Worm (Caenorhabditis elegans) whole organism, L3 larva: ENCODE data around the gene rmh-2.

Experiments
- ZK546.5 ChIP-seq: sonication (generic microtip); optimal IDR thresholded peaks from 2 replicates; lab custom pipeline; 2017; ENCODE audit warnings: missing biosample characterization, missing genetic modification characterization
- ama-1 ChIP-seq: fragments of 150-350 bp; optimal IDR thresholded peaks from 2 replicates; lab custom pipeline; 2018
- ceh-28 ChIP-seq: fragments of 150-350 bp; optimal IDR thresholded peaks from 2 replicates; lab custom pipeline; 2014; ENCODE audit warnings: missing biosample characterization, missing genetic modification reagents, missing genetic modification characterization
- elt-2 ChIP-seq: sonication (generic microtip); optimal IDR thresholded peaks from 2 replicates; lab custom pipeline; 2016; ENCODE audit warnings: missing genetic modification reagents, mild to moderate bottlenecking, missing genetic modification characterization, missing compliant biosample characterization
- fkh-2 ChIP-seq: fragments of 150-350 bp; optimal IDR thresholded peaks from 2 replicates; lab custom pipeline; 2014; ENCODE audit warnings: missing biosample characterization, missing genetic modification reagents, missing genetic modification characterization
- fos-1 ChIP-seq: fragments of 150-350 bp; optimal IDR thresholded peaks from 2 replicates; lab custom pipeline; 2014; ENCODE audit warnings: missing biosample characterization, missing genetic modification characterization
- nhr-11 ChIP-seq: fragments of 150-350 bp; optimal IDR thresholded peaks from 2 replicates; lab custom pipeline; 2014; ENCODE audit warnings: missing biosample characterization, missing genetic modification characterization
- nhr-25 ChIP-seq: sonication (generic microtip); optimal IDR thresholded peaks from 2 replicates; lab custom pipeline; 2017; ENCODE audit warnings: missing biosample characterization, missing genetic modification characterization
- nhr-77 ChIP-seq: fragments of 150-350 bp; optimal IDR thresholded peaks from 2 replicates; lab custom pipeline; 2014; ENCODE audit warnings: missing biosample characterization, missing genetic modification characterization
- pha-4 ChIP-seq: fragments of 150-350 bp; optimal IDR thresholded peaks from 2 replicates; lab custom pipeline; 2014; ENCODE audit warnings: missing biosample characterization, missing genetic modification reagents, missing genetic modification characterization
- pqm-1 ChIP-seq: fragments of 150-350 bp; optimal IDR thresholded peaks from 2 replicates; lab custom pipeline; 2017; ENCODE audit warnings: missing biosample characterization, missing genetic modification characterization, inconsistent platforms
- unc-62 ChIP-seq: fragments of 150-350 bp; sonication (generic microtip); optimal IDR thresholded peaks from 4 replicates; lab custom pipeline; 2014; ENCODE audit warnings: missing biosample characterization, missing genetic modification reagents, missing genetic modification characterization

DNA sequence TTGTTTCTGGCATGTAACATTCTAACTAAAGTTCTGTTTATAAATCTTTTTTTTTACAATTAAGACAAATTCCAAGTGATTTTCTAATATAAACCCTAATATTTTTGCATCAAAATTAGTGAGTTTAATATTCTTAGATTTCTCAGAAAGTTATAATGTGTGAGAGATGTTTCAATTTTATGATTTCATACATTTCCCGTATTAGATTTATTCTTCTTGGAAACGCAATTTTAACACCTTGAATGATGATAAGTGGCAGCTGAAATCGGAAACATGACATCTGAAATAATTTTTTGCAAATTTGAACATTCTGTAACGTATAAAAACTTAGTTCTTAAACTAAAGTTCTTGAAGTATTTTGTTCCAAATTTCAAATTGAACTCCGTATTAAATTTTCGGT is 29.5 kb downstream of the rmh-2 start:
- TF ChIP-seq nhr-77 (no peak), pha-4 (tag; lab: Kevin White, UChicago) (no peak), fos-1 (tag; lab: Kevin White, UChicago) (no peak), ceh-28 (tag; lab: Kevin White, UChicago) (no peak), ZK546.5 (tag; lab: Kevin White, UChicago) (no peak), unc-62 (GFP tag; lab: Kevin White, UChicago) (no peak), elt-2 (tag; lab: Kevin White, UChicago) (no peak), nhr-25 (tag; lab: Kevin White, UChicago) (no peak), ama-1 (lab: Kevin White, UChicago) (no peak), fkh-2 (no peak), nhr-11 (tag; lab: Kevin White, UChicago) (no peak), pqm-1 (tag; lab: Kevin White, UChicago) (no peak)
